Worm (Caenorhabditis elegans): ENCODE data around the gene rnp-4.

ce11 chrIII:4444492-4444891 is 38.4 kb downstream of the rnp-4 start:
- TF ChIP-seq him-1 (tag; optimal IDR thresholded peaks at IDR 0.05) (no peak), dao-5 (tag; optimal IDR thresholded peaks at IDR 0.05) (no peak)

Measured in whole organism, L4/young adult.